Worm (Caenorhabditis elegans): ENCODE measurements around the gene C37C3.11.

C37C3.11 gene

DNA sequence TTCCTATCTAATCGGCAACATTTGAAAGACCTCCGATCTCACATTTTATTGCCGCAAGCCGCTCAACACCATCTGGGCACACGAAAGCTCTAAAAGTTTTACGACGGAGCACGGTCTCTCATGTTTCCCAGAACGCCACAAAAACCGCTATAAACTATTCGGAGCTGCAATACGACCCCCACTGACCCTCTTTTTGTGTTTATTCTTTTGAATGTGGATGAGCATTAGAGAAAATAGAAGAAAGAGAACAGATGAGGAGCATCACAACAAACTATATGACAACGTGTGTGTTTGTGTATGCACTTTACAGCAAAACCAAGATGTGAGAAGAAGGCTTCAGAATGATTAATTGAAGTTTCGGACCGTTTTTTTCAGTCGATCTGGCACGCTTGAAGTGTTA is 40.4 kb downstream of the C37C3.11 start:
- TF ChIP-seq unc-62 (GFP tag; optimal IDR thresholded peaks at IDR 0.05), result no peak

DNA sequence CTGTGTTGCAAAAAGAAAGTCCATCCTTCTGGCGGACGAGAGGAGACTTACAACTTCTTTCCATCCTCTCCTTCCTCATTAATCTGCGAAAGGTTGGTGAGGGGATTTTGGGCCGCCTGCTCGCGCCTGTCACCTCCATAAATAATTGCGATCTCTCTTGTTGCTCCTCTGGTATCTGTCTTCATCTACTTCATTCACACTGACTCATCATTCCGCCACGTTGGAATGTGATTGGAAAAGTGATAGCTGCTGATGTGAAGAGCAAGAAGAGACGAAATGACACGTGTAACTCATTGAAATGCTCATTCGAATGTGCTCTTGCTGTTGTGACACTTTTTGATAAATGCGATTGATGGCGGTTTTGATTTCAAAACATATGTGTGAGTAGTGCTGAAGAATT is 41.9 kb downstream of the C37C3.11 start:
- TF ChIP-seq unc-62 (GFP tag; optimal IDR thresholded peaks at IDR 0.05), result no peak

DNA sequence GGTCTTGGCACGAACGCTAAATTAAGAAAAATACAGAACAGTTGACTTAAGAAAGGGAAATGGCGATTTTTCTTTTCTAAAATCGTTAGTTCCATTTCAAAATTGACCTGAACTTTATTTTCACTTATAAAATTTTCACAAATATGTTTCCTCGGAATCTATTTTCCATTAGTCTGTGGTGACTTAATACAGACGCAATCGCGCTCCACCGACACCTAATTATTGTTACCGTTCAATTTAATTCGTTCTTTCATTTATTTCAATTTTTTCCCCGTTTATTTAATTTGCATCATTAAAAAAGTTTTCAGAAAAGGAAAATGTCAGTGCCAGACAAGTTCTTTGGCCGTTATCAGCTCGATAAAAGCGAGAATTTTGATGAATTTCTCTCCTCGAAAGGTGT is 44.3 kb downstream of the C37C3.11 start, which contains the start of gene lbp-4:
Gene lbp-4 (plus strand): TSS at position 309 of the 400 bp plus-strand sequence.
- TF ChIP-seq unc-62 (GFP tag; optimal IDR thresholded peaks at IDR 0.05), result no peak

DNA sequence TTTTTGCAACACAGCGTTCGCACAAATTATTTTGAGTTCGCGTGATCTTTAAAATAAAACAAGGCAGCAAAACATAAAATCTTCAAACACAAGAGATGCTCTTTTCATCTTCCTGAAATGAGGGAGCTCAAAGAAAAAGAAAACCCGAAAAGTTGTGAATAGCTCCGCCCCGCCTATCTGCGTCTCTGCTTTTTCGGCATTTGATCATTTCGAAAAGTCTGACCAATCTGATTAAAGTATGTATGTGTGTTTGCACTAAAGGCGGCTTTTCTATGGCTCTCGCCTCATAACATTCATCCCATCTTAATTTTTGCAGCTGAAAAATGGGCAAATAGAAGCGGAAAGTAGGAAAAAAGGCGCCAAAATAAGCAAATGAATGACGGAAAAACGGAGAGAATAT is 45.0 kb downstream of the C37C3.11 start:
- TF ChIP-seq unc-62 (GFP tag; optimal IDR thresholded peaks at IDR 0.05), result no peak

DNA sequence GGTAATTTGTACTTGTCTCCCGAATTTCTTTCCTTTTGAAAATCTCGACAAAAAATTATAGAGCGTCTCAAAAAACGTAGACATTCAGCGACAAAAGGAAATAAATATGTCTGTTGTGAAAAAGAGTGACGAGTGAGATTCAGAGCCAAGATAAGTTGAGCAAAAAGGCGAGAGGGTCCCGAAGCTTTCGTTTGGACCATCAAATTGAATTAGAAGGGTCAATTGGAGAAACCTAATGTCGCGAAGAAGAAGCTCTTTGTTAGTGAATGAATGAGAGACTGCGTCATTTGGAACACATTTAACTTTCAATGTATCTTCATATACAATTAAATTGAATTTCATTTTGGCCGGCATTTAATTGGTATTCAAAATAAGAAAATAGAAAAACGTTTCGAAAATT is 48.1 kb downstream of the C37C3.11 start:
- no peak for TF ChIP-seq unc-62 (GFP tag; optimal IDR thresholded peaks at IDR 0.05)

DNA sequence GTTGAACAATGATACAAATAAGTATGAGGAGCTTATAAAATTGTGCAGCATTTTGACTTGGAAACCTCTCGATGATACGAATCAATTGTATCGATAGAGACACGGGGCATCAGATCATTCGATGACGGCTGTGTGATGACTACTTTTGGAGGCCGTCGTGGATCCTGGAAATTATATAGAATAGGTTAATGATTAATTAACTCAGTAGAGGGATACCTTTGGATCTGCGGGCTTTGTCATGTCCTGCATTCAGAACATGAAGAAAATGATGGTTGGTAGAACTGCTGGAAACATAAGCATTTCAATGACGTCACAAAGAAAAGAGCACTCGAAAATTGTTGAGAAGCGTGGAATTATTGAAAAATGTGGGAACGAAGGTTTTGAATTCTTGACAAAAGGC is 50.0 kb downstream of the C37C3.11 start, which contains the start of gene ZK742.6:
Gene ZK742.6 (minus strand): TSS at position 342 of the 400 bp plus-strand sequence.
- no peak for TF ChIP-seq unc-62 (GFP tag; optimal IDR thresholded peaks at IDR 0.05)
